Fruit fly (Drosophila melanogaster) Kc167 (cell line): ENCODE results near the gene CG7857.

Experiments used
- Sin3A ChIP-seq: fragments of >200 bp; optimal IDR thresholded peaks from 2 replicates; lab custom pipeline; 2018; ENCODE audit warnings: missing external identifiers
- h ChIP-seq: fragments of >200 bp; optimal IDR thresholded peaks from 3 replicates; lab custom pipeline; 2018; ENCODE audit warnings: missing external identifiers
- insv ChIP-seq: fragments of >200 bp; optimal IDR thresholded peaks from 3 replicates; lab custom pipeline; 2018; ENCODE audit warnings: missing external identifiers

- no peak for TF ChIP-seq h (lab: Kevin White, UChicago)
- TF ChIP-seq Sin3A (lab: Kevin White, UChicago): no peak
- TF ChIP-seq insv (lab: Kevin White, UChicago): no peak
Measured at dm6 chr3L:15530071-15530470, 25.4 kb upstream of the CG7857 start.
